Worm (Caenorhabditis elegans): ENCODE measurements around the gene daf-11.

Gene daf-11

DNA sequence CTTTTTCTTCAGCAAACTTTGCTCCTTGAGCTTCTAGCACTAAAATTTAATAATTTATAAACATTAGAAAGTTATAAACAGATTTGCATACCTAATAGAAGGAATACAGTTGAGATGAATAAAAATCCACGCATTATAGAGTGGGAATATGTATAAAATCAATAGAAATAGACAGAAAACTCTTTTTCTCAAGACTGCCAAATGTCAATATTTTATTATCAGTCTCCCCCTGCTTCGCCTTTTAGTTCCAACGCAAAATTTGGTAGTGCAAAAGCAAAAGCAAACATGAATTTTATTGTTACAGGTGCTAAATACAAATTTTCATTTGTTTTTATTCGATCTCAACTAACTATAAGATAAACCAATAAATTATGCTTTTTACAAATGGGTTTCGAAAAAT lies 37.0 kb upstream of the daf-11 start, which contains the start of gene T04F3.4:
Gene T04F3.4, minus strand, starts transcription at position 187 of the 400 bp plus-strand sequence.
- TF ChIP-seq cnd-1 (tag; optimal IDR thresholded peaks at IDR 0.05) (no peak), nhr-2 (tag; optimal IDR thresholded peaks at IDR 0.05) (no peak), ceh-39 (tag; optimal IDR thresholded peaks at IDR 0.05) (no peak), nhr-76 (tag; optimal IDR thresholded peaks at IDR 0.05) (no peak), nhr-28 (tag; optimal IDR thresholded peaks at IDR 0.05) (no peak), elt-3 (tag; optimal IDR thresholded peaks at IDR 0.05) (no peak), ceh-83 (GFP tag; optimal IDR thresholded peaks at IDR 0.05) (no peak), lin-13 (tag; optimal IDR thresholded peaks at IDR 0.05) (no peak), ham-2 (GFP tag; optimal IDR thresholded peaks at IDR 0.05) (no peak), unc-39 (tag; optimal IDR thresholded peaks at IDR 0.05) (no peak), lin-32 (GFP tag; optimal IDR thresholded peaks at IDR 0.05) (no peak), sem-2 (GFP tag; optimal IDR thresholded peaks at IDR 0.05) (no peak), elt-1 (tag; optimal IDR thresholded peaks at IDR 0.05; ENCODE audit: borderline replicate concordance, insufficient read depth) (no peak), zip-8 (tag; optimal IDR thresholded peaks at IDR 0.05) (no peak), ceh-43 (GFP tag; optimal IDR thresholded peaks at IDR 0.05) (no peak), tbx-8 (GFP tag; optimal IDR thresholded peaks at IDR 0.05) (no peak), mab-5 (tag; optimal IDR thresholded peaks at IDR 0.05) (no peak)

DNA sequence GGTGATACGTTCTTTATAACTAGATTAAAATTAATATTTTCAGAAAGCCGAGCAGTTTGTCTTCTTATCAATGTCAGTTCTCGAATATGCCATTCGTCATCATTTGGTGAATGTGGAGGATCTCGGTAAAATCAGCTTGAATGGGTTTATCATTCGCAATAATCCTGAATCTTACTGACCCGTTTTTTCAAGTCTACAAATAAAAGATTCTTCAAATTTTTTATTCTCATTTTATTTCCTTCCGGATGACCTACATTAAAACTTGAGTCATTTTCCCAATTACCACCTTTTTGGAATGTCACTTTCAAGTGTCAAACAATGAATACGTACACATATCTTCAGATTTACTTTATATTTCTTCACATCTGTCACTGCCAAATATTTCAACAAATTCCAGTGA lies 34.5 kb upstream of the daf-11 start, which contains the start of gene T04F3.5:
Gene T04F3.5, plus strand, starts transcription at position 301 of the 400 bp plus-strand sequence.
- no peak for TF ChIP-seq elt-1 (tag; optimal IDR thresholded peaks at IDR 0.05; ENCODE audit: borderline replicate concordance, insufficient read depth)

DNA sequence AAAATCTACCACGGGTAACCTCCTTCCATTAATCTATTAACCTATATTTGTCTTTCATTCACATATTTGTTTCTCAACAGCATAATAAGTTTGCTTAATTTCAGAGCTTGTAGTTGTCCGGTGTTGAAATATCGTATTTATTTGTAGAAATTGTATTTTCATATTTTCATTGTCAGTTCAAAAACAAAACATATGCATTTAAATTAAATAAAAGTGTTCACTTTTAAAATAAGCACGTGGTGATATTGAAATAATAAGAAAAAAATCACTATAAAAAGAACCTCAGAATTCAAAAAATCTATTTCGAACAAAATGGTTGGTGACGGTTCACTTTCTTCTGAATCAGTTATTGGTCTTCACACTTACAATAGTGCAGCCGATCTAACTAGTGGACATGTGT lies 32.8 kb upstream of the daf-11 start, which contains the start of gene T04F3.3:
Gene T04F3.3, plus strand, starts transcription at position 301 of the 400 bp plus-strand sequence.
- no peak for TF ChIP-seq unc-39 (tag; optimal IDR thresholded peaks at IDR 0.05)

DNA sequence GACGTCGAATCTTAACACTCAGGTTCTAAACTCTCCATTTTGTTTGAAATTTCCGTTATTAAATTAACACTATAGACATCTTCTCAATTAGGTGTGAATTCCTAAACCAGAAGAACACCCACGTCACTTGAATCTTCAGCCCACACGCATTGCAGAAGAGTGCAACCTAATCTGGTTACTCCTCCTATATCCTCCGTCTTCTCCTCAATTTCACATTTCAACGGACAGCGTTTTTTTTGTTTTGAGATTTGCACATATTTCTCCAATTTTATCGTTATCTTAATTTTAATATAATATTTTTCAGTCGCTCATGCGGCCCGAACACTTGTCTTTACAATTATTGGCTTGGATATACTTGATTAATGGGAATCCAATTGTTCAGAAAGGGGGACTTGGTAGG lies 31.5 kb upstream of the daf-11 start, which contains the start of gene smoc-1:
Gene smoc-1, plus strand, starts transcription at position 301 of the 400 bp plus-strand sequence.
- TF ChIP-seq nhr-2 (tag; optimal IDR thresholded peaks at IDR 0.05) = no peak
- no peak for TF ChIP-seq hlh-1 (tag; optimal IDR thresholded peaks at IDR 0.05)

DNA sequence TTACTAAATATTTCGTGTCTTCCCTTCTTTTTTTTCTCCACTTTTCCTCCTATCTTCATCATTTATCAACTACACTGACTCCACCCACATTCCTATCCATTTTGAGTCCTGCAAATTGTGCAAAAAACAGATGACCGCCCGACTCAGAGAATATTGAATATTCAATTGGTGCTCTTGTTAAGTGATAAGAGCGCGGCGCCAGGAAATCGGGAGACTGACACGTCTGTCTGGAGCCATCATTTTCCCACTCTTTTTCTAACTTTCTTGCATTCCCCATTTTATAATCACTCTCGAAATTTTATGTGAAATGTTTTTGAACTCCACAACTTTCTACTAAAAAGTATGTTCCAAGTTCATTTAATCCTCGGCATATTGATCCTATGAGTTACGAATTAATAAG lies 30.0 kb upstream of the daf-11 start:
- TF ChIP-seq ceh-43 (GFP tag; optimal IDR thresholded peaks at IDR 0.05) (no peak), nhr-12 (tag; optimal IDR thresholded peaks at IDR 0.05) (no peak), ceh-39 (tag; optimal IDR thresholded peaks at IDR 0.05) (no peak), tbx-8 (GFP tag; optimal IDR thresholded peaks at IDR 0.05) (no peak), mab-5 (tag; optimal IDR thresholded peaks at IDR 0.05) (no peak), ces-1 (GFP tag; optimal IDR thresholded peaks at IDR 0.05) (no peak), lsy-2 (tag; optimal IDR thresholded peaks at IDR 0.05) (no peak), mep-1 (tag; optimal IDR thresholded peaks at IDR 0.05) (no peak), elt-3 (tag; optimal IDR thresholded peaks at IDR 0.05) (no peak), nhr-28 (tag; optimal IDR thresholded peaks at IDR 0.05) (no peak), nhr-76 (tag; optimal IDR thresholded peaks at IDR 0.05) (no peak), unc-62 (GFP tag; optimal IDR thresholded peaks at IDR 0.05) (no peak), hlh-1 (tag; optimal IDR thresholded peaks at IDR 0.05) (no peak), nhr-2 (tag; optimal IDR thresholded peaks at IDR 0.05) (no peak), ztf-11 (tag; optimal IDR thresholded peaks at IDR 0.05) (no peak), lin-32 (GFP tag; optimal IDR thresholded peaks at IDR 0.05) (no peak), ceh-83 (GFP tag; optimal IDR thresholded peaks at IDR 0.05) (no peak), unc-39 (tag; optimal IDR thresholded peaks at IDR 0.05) (no peak), unc-120 (tag; optimal IDR thresholded peaks at IDR 0.05; ENCODE audit: poor library complexity, severe bottlenecking) (no peak)

DNA sequence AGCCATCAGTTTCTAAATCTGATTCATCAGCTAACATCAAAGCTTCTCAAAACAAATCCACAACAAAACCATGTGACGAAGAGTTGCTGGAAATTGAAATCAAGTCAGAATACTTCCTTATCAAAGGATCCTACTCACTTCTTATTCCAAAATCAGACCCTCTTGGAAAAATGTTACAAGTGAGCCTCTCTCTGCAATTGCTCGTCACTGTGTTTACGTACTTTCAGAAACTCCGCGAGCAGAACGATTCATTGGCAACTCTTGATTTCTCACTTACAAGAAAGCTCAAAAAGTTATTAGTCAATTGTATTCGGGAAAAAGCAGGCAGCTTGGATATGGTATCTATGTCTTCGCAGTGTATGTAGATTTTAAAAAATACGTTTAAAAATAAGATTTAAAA lies 25.6 kb upstream of the daf-11 start:
- no peak for TF ChIP-seq sem-2 (GFP tag; optimal IDR thresholded peaks at IDR 0.05)
- no peak for TF ChIP-seq elt-1 (tag; optimal IDR thresholded peaks at IDR 0.05; ENCODE audit: borderline replicate concordance, insufficient read depth)
- no peak for TF ChIP-seq lin-13 (tag; optimal IDR thresholded peaks at IDR 0.05)
- TF ChIP-seq mls-2 (tag; optimal IDR thresholded peaks at IDR 0.05) = no peak

DNA sequence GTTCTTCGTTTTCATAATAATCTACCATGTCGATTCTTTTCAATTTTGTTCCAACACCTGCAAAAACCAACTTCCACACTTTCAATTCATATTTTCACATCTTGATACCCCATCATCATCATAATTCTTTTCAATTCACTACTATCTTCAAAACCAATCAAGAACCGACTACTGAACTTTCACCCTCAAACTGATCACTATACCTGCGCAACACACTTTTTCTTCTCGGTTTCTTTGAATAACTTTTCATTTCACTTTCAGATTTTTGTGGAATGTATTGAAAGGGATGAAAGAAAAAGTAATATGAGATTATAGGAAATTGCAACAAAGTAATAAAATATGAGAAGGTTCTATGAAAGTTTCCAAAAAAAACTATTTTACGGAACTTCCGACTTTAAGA lies 15.2 kb upstream of the daf-11 start:
- TF ChIP-seq snpc-4 (tag; optimal IDR thresholded peaks at IDR 0.05) (no peak), unc-120 (tag; optimal IDR thresholded peaks at IDR 0.05; ENCODE audit: poor library complexity, severe bottlenecking) (no peak), pha-4 (tag; optimal IDR thresholded peaks at IDR 0.05) (no peak), elt-3 (tag; optimal IDR thresholded peaks at IDR 0.05) (no peak), nhr-28 (tag; optimal IDR thresholded peaks at IDR 0.05) (no peak), tbx-8 (GFP tag; optimal IDR thresholded peaks at IDR 0.05) (no peak), unc-62 (GFP tag; optimal IDR thresholded peaks at IDR 0.05) (no peak), ces-1 (GFP tag; optimal IDR thresholded peaks at IDR 0.05) (no peak), lin-13 (tag; optimal IDR thresholded peaks at IDR 0.05) (no peak), drap-1 (GFP tag; optimal IDR thresholded peaks at IDR 0.05) (no peak), sem-2 (GFP tag; optimal IDR thresholded peaks at IDR 0.05) (no peak), sptf-1 (tag; optimal IDR thresholded peaks at IDR 0.05) (no peak), ceh-39 (tag; optimal IDR thresholded peaks at IDR 0.05) (no peak), lsy-2 (tag; optimal IDR thresholded peaks at IDR 0.05) (no peak), elt-1 (tag; optimal IDR thresholded peaks at IDR 0.05; ENCODE audit: borderline replicate concordance, insufficient read depth) (no peak), flh-1 (GFP tag; optimal IDR thresholded peaks at IDR 0.05) (no peak), nhr-2 (tag; optimal IDR thresholded peaks at IDR 0.05) (no peak), cnd-1 (tag; optimal IDR thresholded peaks at IDR 0.05) (no peak), ztf-11 (tag; optimal IDR thresholded peaks at IDR 0.05) (no peak), blmp-1 (tag; optimal IDR thresholded peaks at IDR 0.05) (no peak)

Measured in whole organism, mixed stage, embryonic.